Worm (Caenorhabditis elegans): ENCODE measurements around the gene srh-246.

DNA sequence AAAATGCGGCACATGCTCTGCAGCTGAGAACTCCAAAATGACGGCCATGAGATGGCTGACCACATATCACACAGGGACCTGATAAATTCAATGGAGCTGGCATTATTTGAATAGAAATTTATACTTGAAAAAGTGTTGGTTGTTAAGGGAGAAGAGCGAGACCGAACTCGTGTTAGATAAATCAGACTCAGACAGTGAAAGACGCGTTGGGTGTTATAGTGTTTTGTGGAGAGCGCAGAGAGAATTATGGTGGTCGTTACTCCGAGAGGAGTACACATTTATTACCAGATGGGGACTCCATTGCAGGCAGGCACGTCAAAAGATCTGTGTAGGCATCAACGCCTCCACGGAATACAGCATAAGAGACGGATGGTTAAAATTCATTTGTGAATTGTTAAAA is 14.8 kb downstream of the srh-246 start, which contains the start of gene nhr-190:
- TF ChIP-seq ces-1 (GFP tag; optimal IDR thresholded peaks at IDR 0.05) (peak; percentile 41), nhr-12 (tag; optimal IDR thresholded peaks at IDR 0.05) (no peak), elt-3 (tag; optimal IDR thresholded peaks at IDR 0.05) (no peak), lsy-2 (tag; optimal IDR thresholded peaks at IDR 0.05) (no peak), unc-39 (tag; optimal IDR thresholded peaks at IDR 0.05) (no peak), snpc-4 (tag; optimal IDR thresholded peaks at IDR 0.05) (no peak), drap-1 (GFP tag; optimal IDR thresholded peaks at IDR 0.05) (no peak), blmp-1 (tag; optimal IDR thresholded peaks at IDR 0.05) (no peak), unc-62 (GFP tag; optimal IDR thresholded peaks at IDR 0.05) (no peak), ham-2 (GFP tag; optimal IDR thresholded peaks at IDR 0.05) (no peak), ztf-11 (tag; optimal IDR thresholded peaks at IDR 0.05) (no peak), pha-4 (tag; optimal IDR thresholded peaks at IDR 0.05) (no peak), ceh-39 (tag; optimal IDR thresholded peaks at IDR 0.05) (no peak)

Measured in whole organism, mixed stage, embryonic.